Worm (Caenorhabditis elegans) whole organism, late embryonic: ENCODE measurements around the gene Y54G9A.5.

Source experiments
- C38D4.7 ChIP-seq: fragments of 200-800 bp; sonication (Bioruptor generic); optimal IDR thresholded peaks from 2 replicates; lab custom pipeline; 2018; ENCODE audit warnings: mild to moderate bottlenecking, missing genetic modification characterization, moderate library complexity, missing compliant biosample characterization
- F13H6.1 ChIP-seq: sonication (generic microtip); optimal IDR thresholded peaks from 2 replicates; lab custom pipeline; 2016; ENCODE audit warnings: missing genetic modification characterization, missing compliant biosample characterization
- K02D7.2 ChIP-seq: sonication (generic microtip); optimal IDR thresholded peaks from 2 replicates; lab custom pipeline; 2017; ENCODE audit warnings: mild to moderate bottlenecking, missing genetic modification characterization, missing compliant biosample characterization
- ahr-1 ChIP-seq: sonication (generic microtip); optimal IDR thresholded peaks from 2 replicates; lab custom pipeline; 2016; ENCODE audit warnings: missing genetic modification characterization, missing compliant biosample characterization
- ceh-14 ChIP-seq: sonication (generic microtip); optimal IDR thresholded peaks from 2 replicates; lab custom pipeline; 2016; ENCODE audit warnings: missing genotype, missing genetic modification characterization, missing compliant biosample characterization
- ceh-18 ChIP-seq: sonication (generic microtip); optimal IDR thresholded peaks from 2 replicates; lab custom pipeline; 2016; ENCODE audit warnings: missing genetic modification characterization, missing compliant biosample characterization
- ceh-19 ChIP-seq: fragments of 200-800 bp; sonication (Bioruptor generic); optimal IDR thresholded peaks from 2 replicates; lab custom pipeline; 2018; ENCODE audit warnings: mild to moderate bottlenecking, missing genetic modification characterization, missing compliant biosample characterization
- ceh-31 ChIP-seq: sonication (generic microtip); optimal IDR thresholded peaks from 2 replicates; lab custom pipeline; 2016; ENCODE audit warnings: missing genetic modification characterization, missing compliant biosample characterization
- ceh-34 ChIP-seq: sonication (generic microtip); optimal IDR thresholded peaks from 2 replicates; lab custom pipeline; 2016; ENCODE audit warnings: mild to moderate bottlenecking, missing genetic modification characterization, missing compliant biosample characterization
- ceh-48 ChIP-seq: sonication (generic microtip); optimal IDR thresholded peaks from 2 replicates; lab custom pipeline; 2016; ENCODE audit warnings: missing genetic modification characterization, inconsistent platforms, missing compliant biosample characterization
- fax-1 ChIP-seq: sonication (generic microtip); optimal IDR thresholded peaks from 2 replicates; lab custom pipeline; 2016; ENCODE audit warnings: missing genotype, missing genetic modification characterization, missing compliant biosample characterization
- hlh-30 ChIP-seq: sonication (generic microtip); optimal IDR thresholded peaks from 2 replicates; lab custom pipeline; 2017; ENCODE audit warnings: antibody characterized with exemption, missing genetic modification characterization, missing compliant biosample characterization; ENCODE audit not compliant: insufficient read depth
- hlh-6 ChIP-seq: sonication (generic microtip); optimal IDR thresholded peaks from 2 replicates; lab custom pipeline; 2016; ENCODE audit warnings: missing genotype, missing genetic modification characterization, missing compliant biosample characterization
- hlh-8 ChIP-seq: sonication (generic microtip); optimal IDR thresholded peaks from 2 replicates; lab custom pipeline; 2016; ENCODE audit warnings: missing genotype, missing genetic modification characterization, missing compliant biosample characterization
- lin-11 ChIP-seq: fragments of 200-800 bp; sonication (Bioruptor generic); optimal IDR thresholded peaks from 2 replicates; lab custom pipeline; 2018; ENCODE audit warnings: mild to moderate bottlenecking, missing genetic modification characterization, missing compliant biosample characterization
- madf-2 ChIP-seq: sonication (generic microtip); optimal IDR thresholded peaks from 2 replicates; lab custom pipeline; 2017; ENCODE audit warnings: missing genetic modification characterization, missing compliant biosample characterization
- nfya-1 ChIP-seq: sonication (generic microtip); optimal IDR thresholded peaks from 2 replicates; lab custom pipeline; 2017; ENCODE audit warnings: missing genetic modification characterization, mild to moderate bottlenecking, missing compliant biosample characterization, antibody characterized with exemption, moderate library complexity
- nhr-232 ChIP-seq: sonication (generic microtip); optimal IDR thresholded peaks from 2 replicates; lab custom pipeline; 2016; ENCODE audit warnings: missing genetic modification characterization, missing compliant biosample characterization
- odd-2 ChIP-seq: sonication (generic microtip); optimal IDR thresholded peaks from 2 replicates; lab custom pipeline; 2017; ENCODE audit warnings: antibody characterized with exemption, mild to moderate bottlenecking, missing genetic modification characterization, missing compliant biosample characterization
- pha-2 ChIP-seq: sonication (generic microtip); optimal IDR thresholded peaks from 2 replicates; lab custom pipeline; 2017; ENCODE audit warnings: mild to moderate bottlenecking, missing genetic modification characterization, missing compliant biosample characterization
- pros-1 ChIP-seq: fragments of 150-350 bp; optimal IDR thresholded peaks from 2 replicates; lab custom pipeline; 2014; ENCODE audit warnings: missing biosample characterization, missing genetic modification reagents, missing genetic modification characterization
- ref-2 ChIP-seq: sonication (generic microtip); optimal IDR thresholded peaks from 2 replicates; lab custom pipeline; 2016; ENCODE audit warnings: missing genetic modification characterization, missing compliant biosample characterization
- rnt-1 ChIP-seq: sonication (generic microtip); optimal IDR thresholded peaks from 2 replicates; lab custom pipeline; 2016; ENCODE audit warnings: missing genetic modification characterization, missing compliant biosample characterization
- sox-2 ChIP-seq: fragments of 200-800 bp; sonication (Bioruptor generic); IDR thresholded peaks from 2 replicates; pipeline ENCODE4 v1.3.6; 2022; ENCODE audit warnings: missing genetic modification reagents, missing genetic modification characterization, missing compliant biosample characterization
- sox-4 ChIP-seq: sonication (generic microtip); optimal IDR thresholded peaks from 2 replicates; lab custom pipeline; 2017; ENCODE audit warnings: mild to moderate bottlenecking, missing genetic modification characterization, inconsistent platforms, missing compliant biosample characterization
- syd-9 ChIP-seq: sonication (generic microtip); optimal IDR thresholded peaks from 2 replicates; lab custom pipeline; 2016; ENCODE audit warnings: mild to moderate bottlenecking, missing genetic modification characterization, moderate library complexity, missing compliant biosample characterization
- unc-3 ChIP-seq, 2 experiments: fragments of 200-800 bp in 1 of 2; sonication (Bioruptor generic) in 1 of 2; sonication (generic microtip) in 1 of 2; conservative IDR thresholded peaks in 1 of 2; optimal IDR thresholded peaks in 1 of 2; 2 replicates each; pipeline versions ENCODE4 v1.3.6 to Lab custom; 2016 to 2022; ENCODE audit warnings: missing compliant biosample characterization in 2 of 2, missing genetic modification characterization in 2 of 2, missing genetic modification reagents in 1 of 2
- unc-42 ChIP-seq: sonication (generic microtip); optimal IDR thresholded peaks from 2 replicates; lab custom pipeline; 2016; ENCODE audit warnings: missing genotype, missing genetic modification characterization, missing compliant biosample characterization
- unc-55 ChIP-seq: sonication (generic microtip); optimal IDR thresholded peaks from 2 replicates; lab custom pipeline; 2017; ENCODE audit warnings: missing biosample characterization, missing genetic modification reagents, missing genetic modification characterization
- unc-86 ChIP-seq: sonication (generic microtip); optimal IDR thresholded peaks from 2 replicates; lab custom pipeline; 2016; ENCODE audit warnings: missing genetic modification characterization, missing compliant biosample characterization
- ztf-16 ChIP-seq: sonication (generic microtip); optimal IDR thresholded peaks from 2 replicates; lab custom pipeline; 2017; ENCODE audit warnings: missing genetic modification characterization, missing compliant biosample characterization

Y54G9A.5 gene

DNA sequence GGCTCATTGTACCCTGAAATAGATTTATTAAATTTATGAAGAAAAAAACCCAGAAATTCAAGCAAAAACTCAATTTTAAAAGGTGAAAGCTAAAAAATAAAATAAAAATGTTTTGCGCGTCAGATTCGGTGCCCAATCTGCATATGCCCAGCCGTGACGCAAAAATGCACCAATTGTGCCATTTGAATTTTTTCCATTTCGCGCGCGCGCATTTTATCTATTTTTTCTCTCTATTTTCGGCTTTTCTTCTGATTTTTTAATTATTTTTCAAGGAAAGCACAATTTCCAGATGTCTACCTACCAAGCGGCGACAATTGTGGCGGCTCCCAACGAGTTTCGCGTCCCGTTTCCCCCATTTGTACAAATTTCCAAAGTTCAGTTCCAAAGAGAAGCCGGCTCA lies 3.0 kb downstream of the Y54G9A.5 start, which contains the start of the genes Y54G9A.7 and bub-3:
Gene Y54G9A.7 (minus strand): TSS at position 7 of the 400 bp plus-strand sequence.
Gene bub-3 (plus strand): TSS at position 270 of the 400 bp plus-strand sequence.
- no peak for TF ChIP-seq odd-2
- peak; percentile 23 for TF ChIP-seq unc-42 (tag; lab: Kevin White, UChicago)
- no peak for TF ChIP-seq nhr-232 (tag; lab: Kevin White, UChicago)
- no peak for TF ChIP-seq pros-1 (tag; lab: Kevin White, UChicago)
- no peak for TF ChIP-seq lin-11 (tag; lab: Kevin White, UChicago)
- no peak for TF ChIP-seq C38D4.7
- TF ChIP-seq ceh-48 (tag; lab: Kevin White, UChicago), result no peak

DNA sequence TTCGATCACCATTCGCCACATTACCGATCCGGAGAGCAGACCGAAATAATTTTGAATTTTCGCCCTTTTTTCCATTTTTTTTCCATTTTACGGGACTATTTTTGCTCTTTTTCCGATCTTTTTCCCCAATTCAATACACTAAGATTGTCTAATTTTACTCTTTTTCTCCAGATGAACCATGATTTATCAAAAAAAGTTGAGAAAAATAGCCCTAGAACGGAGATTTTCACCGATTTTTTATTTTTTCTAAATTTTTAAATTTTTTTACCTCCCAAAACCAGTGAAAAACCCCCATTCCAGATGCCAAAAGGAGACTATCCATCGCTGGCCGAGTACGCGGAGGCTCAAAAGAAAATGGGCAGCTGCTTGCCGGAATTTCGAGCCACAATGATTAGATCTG lies 6.6 kb downstream of the Y54G9A.5 start, which contains the start of gene Y54G9A.9:
Gene Y54G9A.9 (plus strand): TSS at position 301 of the 400 bp plus-strand sequence.
- TF ChIP-seq odd-2, result no peak
- TF ChIP-seq nhr-232 (tag; lab: Kevin White, UChicago), result no peak
- TF ChIP-seq ceh-31 (tag; lab: Kevin White, UChicago), result no peak

- TF ChIP-seq pros-1 (tag; lab: Kevin White, UChicago) (no peak), hlh-30 (tag; lab: Kevin White, UChicago) (no peak), ztf-16 (tag; lab: Kevin White, UChicago) (no peak), unc-3 (GFP tag; conservative IDR thresholded peaks at IDR 0.05; lab: Robert Waterston, UW) (no peak), unc-3 (tag; optimal IDR thresholded peaks at IDR 0.05; lab: Kevin White, UChicago) (no peak), lin-11 (tag; lab: Kevin White, UChicago) (no peak), C38D4.7 (no peak), ref-2 (tag; lab: Kevin White, UChicago) (no peak), unc-86 (no peak), rnt-1 (tag; lab: Kevin White, UChicago) (no peak), nfya-1 (no peak), ceh-19 (no peak), ceh-31 (tag; lab: Kevin White, UChicago) (no peak), ceh-14 (tag; lab: Kevin White, UChicago) (no peak), ahr-1 (tag; lab: Kevin White, UChicago) (no peak), fax-1 (tag; lab: Kevin White, UChicago) (no peak), hlh-6 (tag; lab: Kevin White, UChicago) (no peak)
Observed at ce11 chrII:13732146-13732545, 9.3 kb downstream of the Y54G9A.5 start.

DNA sequence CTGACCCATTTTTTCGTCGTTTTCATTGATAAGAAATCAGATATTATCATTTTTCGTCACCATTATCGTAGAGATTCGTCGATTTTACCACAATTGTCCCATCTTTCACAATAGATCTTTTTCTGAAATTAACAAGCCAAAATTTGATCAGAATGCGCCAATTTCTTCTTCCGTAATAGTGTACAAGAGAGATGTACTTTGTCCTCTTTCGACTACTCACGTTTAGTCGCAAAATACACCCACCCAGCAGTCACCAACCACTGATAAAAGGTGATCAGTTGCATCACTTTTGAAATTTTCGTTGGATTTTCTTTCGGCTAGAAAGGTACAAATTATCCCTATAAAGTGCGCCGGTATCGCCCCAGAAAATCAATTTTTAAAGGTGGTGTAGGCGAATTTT lies 9.8 kb downstream of the Y54G9A.5 start:
- TF ChIP-seq syd-9 (tag; lab: Kevin White, UChicago) (no peak), hlh-8 (tag; lab: Kevin White, UChicago) (no peak), sox-4 (tag; lab: Kevin White, UChicago) (no peak), ceh-18 (no peak), unc-55 (no peak), lin-11 (tag; lab: Kevin White, UChicago) (no peak), ceh-31 (tag; lab: Kevin White, UChicago) (no peak), F13H6.1 (tag; lab: Kevin White, UChicago) (no peak), ceh-34 (tag; lab: Kevin White, UChicago) (no peak), sox-2 (GFP tag; lab: Robert Waterston, UW) (no peak), ref-2 (tag; lab: Kevin White, UChicago) (no peak), ahr-1 (tag; lab: Kevin White, UChicago) (no peak), pha-2 (no peak)
- TF ChIP-seq, all 69 proteins: peak for 0

- TF ChIP-seq madf-2 (tag; lab: Kevin White, UChicago) (peak; percentile 40), K02D7.2 (tag; lab: Kevin White, UChicago) (no peak), nhr-232 (tag; lab: Kevin White, UChicago) (no peak)
- TF ChIP-seq, all 69 proteins: peak for 1
Observed at ce11 chrII:13736089-13736488, 13.3 kb downstream of the Y54G9A.5 start, which contains the start of gene R06B9.5. TSS of gene R06B9.5 (plus strand) at chrII:13736320.
